Fruit fly (Drosophila melanogaster) whole organism, adult: ENCODE data around the gene CG18265.

Experiments used
- CG14711 ChIP-seq: fragments of 200-800 bp; sonication (Bioruptor generic); optimal IDR thresholded peaks from 2 replicates; lab custom pipeline; 2018; ENCODE audit warnings: missing biosample characterization, mild to moderate bottlenecking, missing genetic modification characterization, moderate library complexity
- Clk ChIP-seq: fragments of 200-800 bp; sonication (Bioruptor generic); optimal IDR thresholded peaks from 2 replicates; lab custom pipeline; 2017; ENCODE audit warnings: missing biosample characterization, missing genetic modification characterization

DNA sequence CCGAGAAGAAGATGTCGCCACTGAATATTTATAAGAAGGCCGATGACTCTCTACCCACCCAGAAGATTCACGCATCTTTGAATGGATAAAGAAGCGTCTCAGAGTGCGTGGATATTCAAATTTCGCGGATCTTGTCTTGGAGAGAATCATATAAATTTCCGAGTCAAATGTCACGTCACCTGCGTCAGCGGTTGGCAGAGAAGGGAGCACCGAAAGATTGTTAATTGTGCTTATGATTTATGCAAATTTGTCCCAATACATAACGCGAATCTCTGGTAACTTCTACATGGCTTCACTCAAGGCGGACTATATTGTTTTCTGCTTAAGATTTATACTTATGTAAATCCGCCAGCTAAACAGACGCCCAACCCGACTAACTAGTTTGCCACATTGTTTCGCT is 48.1 kb upstream of the CG18265 start:
- TF ChIP-seq Clk (GFP tag; lab: Kevin White, UChicago) (no peak), CG14711 (tag; lab: Kevin White, UChicago) (no peak)
